Worm (Caenorhabditis elegans): ENCODE data around the gene Y56A3A.31.

DNA sequence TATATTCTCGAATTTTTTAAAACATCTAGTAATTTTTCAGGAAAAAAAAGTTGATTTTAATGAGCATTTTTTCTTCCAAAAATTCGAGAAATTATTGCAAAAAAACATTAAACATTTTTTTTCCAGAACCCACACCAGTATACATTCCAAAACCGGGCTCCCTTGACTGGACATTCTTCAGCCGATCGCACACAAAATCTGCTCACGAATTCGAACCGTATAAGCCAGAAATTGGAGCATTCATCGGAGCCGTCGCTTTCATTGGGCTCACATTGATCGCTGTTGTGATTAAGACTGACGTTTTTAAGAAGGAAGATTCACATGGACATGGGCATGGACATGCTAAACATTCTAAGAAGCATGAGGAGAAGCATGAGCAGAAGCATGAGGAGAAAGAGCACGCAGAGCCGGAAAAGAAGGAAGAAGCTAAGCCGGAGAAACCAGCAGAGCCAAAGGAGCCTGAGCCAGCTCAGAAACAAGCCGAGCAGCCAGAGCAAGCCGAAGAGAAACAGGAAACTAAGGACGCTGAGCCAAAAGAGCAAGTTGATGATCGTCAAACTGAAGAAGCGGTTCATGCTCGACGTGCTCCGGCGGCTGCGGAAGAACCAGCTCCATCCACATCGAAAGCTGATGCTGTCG, 17.5 kb downstream of the Y56A3A.31 start:
- TF ChIP-seq fkh-10 (GFP tag; optimal IDR thresholded peaks at IDR 0.05): no peak
- no peak for TF ChIP-seq nhr-76 (tag; optimal IDR thresholded peaks at IDR 0.05)
- no peak for TF ChIP-seq nhr-28 (tag; optimal IDR thresholded peaks at IDR 0.05)
- no peak for TF ChIP-seq elt-3 (tag; optimal IDR thresholded peaks at IDR 0.05)
